Worm (Caenorhabditis elegans): ENCODE results near the gene F08H9.4.

DNA sequence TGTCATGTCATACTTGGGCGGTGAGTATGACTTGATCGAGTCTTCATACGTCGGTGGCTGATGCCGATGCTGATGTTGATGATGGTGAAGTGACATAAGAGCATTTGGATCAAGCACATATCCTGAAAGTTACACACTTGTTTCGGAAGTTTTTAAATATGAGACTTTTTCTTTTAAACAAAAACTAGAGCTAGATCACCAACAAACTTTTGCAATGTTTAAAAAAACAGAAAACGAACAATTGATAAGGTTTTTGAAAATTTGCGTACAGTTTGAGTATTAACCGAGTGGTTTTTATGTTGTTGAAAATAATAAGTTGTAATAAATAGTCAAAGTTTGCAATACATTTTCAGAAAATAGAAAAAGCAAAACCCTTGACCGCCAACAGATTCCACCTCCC, 20.4 kb upstream of the F08H9.4 start, which contains the start of gene R02D5.4:
- TF ChIP-seq ttx-3 (tag; optimal IDR thresholded peaks at IDR 0.05) (no peak), pha-4 (tag; optimal IDR thresholded peaks at IDR 0.05) (no peak), ceh-9 (tag; optimal IDR thresholded peaks at IDR 0.05) (no peak), K09A11.1 (tag; optimal IDR thresholded peaks at IDR 0.05; ENCODE audit: insufficient read depth) (no peak), unc-55 (GFP tag; optimal IDR thresholded peaks at IDR 0.05) (no peak), npax-4 (tag; optimal IDR thresholded peaks at IDR 0.05) (no peak), lin-11 (tag; optimal IDR thresholded peaks at IDR 0.05) (no peak), tbx-2 (tag; optimal IDR thresholded peaks at IDR 0.05) (no peak), elt-2 (tag; optimal IDR thresholded peaks at IDR 0.05) (no peak), hlh-30 (tag; optimal IDR thresholded peaks at IDR 0.05; ENCODE audit: insufficient read depth) (no peak), ets-4 (tag; optimal IDR thresholded peaks at IDR 0.05) (no peak), nhr-11 (tag; optimal IDR thresholded peaks at IDR 0.05) (no peak), eyg-1 (tag; optimal IDR thresholded peaks at IDR 0.05) (no peak)

Data from whole organism, late embryonic.